Worm (Caenorhabditis elegans): ENCODE measurements around the gene cubn-1.

ce11 chrV:12599110-12599509 is 12.0 kb upstream of the cubn-1 start, which contains the start of the genes C14C10.10 and ril-2:
- TF ChIP-seq nhr-76 (tag; optimal IDR thresholded peaks at IDR 0.05) (no peak), aly-2 (tag; optimal IDR thresholded peaks at IDR 0.05) (no peak), unc-62 (GFP tag; optimal IDR thresholded peaks at IDR 0.05) (no peak), nhr-77 (tag; optimal IDR thresholded peaks at IDR 0.05) (no peak), lin-39 (tag; optimal IDR thresholded peaks at IDR 0.05) (no peak), snpc-4 (tag; optimal IDR thresholded peaks at IDR 0.05) (no peak), pha-4 (tag; optimal IDR thresholded peaks at IDR 0.05) (no peak), nhr-237 (tag; optimal IDR thresholded peaks at IDR 0.05) (no peak), egl-27 (tag; optimal IDR thresholded peaks at IDR 0.05) (no peak), fkh-10 (GFP tag; optimal IDR thresholded peaks at IDR 0.05) (no peak), fkh-2 (tag; optimal IDR thresholded peaks at IDR 0.05) (no peak), nhr-28 (tag; optimal IDR thresholded peaks at IDR 0.05) (no peak)
